Fruit fly (Drosophila melanogaster) whole organism, embryonic: Measurements from ENCODE around the gene Rpn12.
A peak's percentile ranks its signal among the peaks of the same experiment; 100 is the strongest.

ENCODE experiments used
- Antp ChIP-seq: fragments of 200-800 bp; sonication (Bioruptor generic); optimal IDR thresholded peaks from 3 replicates; lab custom pipeline; 2016; ENCODE audit warnings: missing biosample characterization, missing genetic modification characterization
- BtbVII ChIP-seq: fragments of 200-800 bp; sonication (Bioruptor generic); optimal IDR thresholded peaks from 3 replicates; lab custom pipeline; 2017; ENCODE audit warnings: missing biosample characterization, mild to moderate bottlenecking, missing genetic modification characterization
- CG10654 ChIP-seq: fragments of 200-800 bp; sonication (Bioruptor generic); optimal IDR thresholded peaks from 2 replicates; lab custom pipeline; 2016; ENCODE audit warnings: missing biosample characterization, missing genetic modification characterization
- CG10979 ChIP-seq: fragments of 200-800 bp; sonication (Bioruptor generic); optimal IDR thresholded peaks from 2 replicates; lab custom pipeline; 2018; ENCODE audit warnings: missing biosample characterization, mild to moderate bottlenecking, missing genetic modification characterization, moderate library complexity
- CG11456 ChIP-seq: fragments of 200-800 bp; sonication (Bioruptor generic); IDR thresholded peaks from 3 replicates; pipeline ENCODE4 v1.3.6; 2022; ENCODE audit warnings: missing biosample characterization, missing genetic modification characterization
- CG12104 ChIP-seq: fragments of 200-800 bp; sonication (Bioruptor generic); optimal IDR thresholded peaks from 3 replicates; lab custom pipeline; 2016; ENCODE audit warnings: missing biosample characterization, missing genetic modification characterization
- CG12659 ChIP-seq: fragments of 200-800 bp; sonication (Bioruptor generic); optimal IDR thresholded peaks from 3 replicates; lab custom pipeline; 2017; ENCODE audit warnings: mild to moderate bottlenecking, missing biosample characterization, missing genetic modification reagents, missing genetic modification characterization
- CG13424 ChIP-seq: fragments of 200-800 bp; sonication (Bioruptor generic); optimal IDR thresholded peaks from 2 replicates; lab custom pipeline; 2019; ENCODE audit warnings: missing biosample characterization, mild to moderate bottlenecking, missing genetic modification characterization, moderate library complexity
- CG14710 ChIP-seq: fragments of 200-800 bp; sonication (Bioruptor generic); optimal IDR thresholded peaks from 3 replicates; lab custom pipeline; 2019; ENCODE audit warnings: missing biosample characterization, mild to moderate bottlenecking, missing genetic modification characterization, moderate library complexity
- CG17829 ChIP-seq: fragments of 200-800 bp; optimal IDR thresholded peaks from 2 replicates; lab custom pipeline; 2019; ENCODE audit warnings: missing biosample characterization, mild to moderate bottlenecking, missing genetic modification characterization, moderate library complexity
- CG2120 ChIP-seq: fragments of 200-800 bp; sonication (Bioruptor generic); optimal IDR thresholded peaks from 3 replicates; lab custom pipeline; 2016; ENCODE audit warnings: missing biosample characterization, missing genetic modification characterization
- CG32767 ChIP-seq: fragments of 200-800 bp; sonication (Bioruptor generic); IDR thresholded peaks from 2 replicates; pipeline ENCODE4 v1.3.6; 2022; ENCODE audit warnings: missing biosample characterization, missing genetic modification characterization
- CG3726 ChIP-seq: fragments of 200-800 bp; sonication (Bioruptor generic); IDR thresholded peaks from 3 replicates; pipeline ENCODE4, ENCODE4 v1.3.6; 2022; ENCODE audit warnings: missing biosample characterization, missing genetic modification characterization
- CG3847 ChIP-seq: fragments of 200-800 bp; sonication (Bioruptor generic); IDR thresholded peaks from 2 replicates; pipeline ENCODE4 v1.3.6; 2022; ENCODE audit warnings: missing biosample characterization, missing genetic modification characterization
- CG4730 ChIP-seq: fragments of 200-800 bp; sonication (Bioruptor generic); IDR thresholded peaks from 2 replicates; pipeline ENCODE4 v1.3.6; 2022; ENCODE audit warnings: missing biosample characterization, missing genetic modification characterization
- CG6689 ChIP-seq: fragments of 200-800 bp; sonication (Bioruptor generic); IDR thresholded peaks from 2 replicates; pipeline ENCODE4 v1.3.6; 2022; ENCODE audit warnings: missing biosample characterization, missing genetic modification characterization
- CG7357 ChIP-seq: fragments of 200-800 bp; sonication (Bioruptor generic); IDR thresholded peaks from 3 replicates; pipeline ENCODE4 v1.3.6; 2022; ENCODE audit warnings: missing biosample characterization, missing genetic modification characterization
- CG7786 ChIP-seq: fragments of 200-800 bp; sonication (Bioruptor generic); optimal IDR thresholded peaks from 2 replicates; lab custom pipeline; 2016; ENCODE audit warnings: missing biosample characterization, missing genetic modification characterization
- CG7839 ChIP-seq: fragments of 200-800 bp; sonication (Bioruptor generic); optimal IDR thresholded peaks from 3 replicates; lab custom pipeline; 2018; ENCODE audit warnings: missing biosample characterization, mild to moderate bottlenecking, missing genetic modification characterization, moderate library complexity
- CG7987 ChIP-seq: fragments of 200-800 bp; sonication (Bioruptor generic); optimal IDR thresholded peaks from 2 replicates; lab custom pipeline; 2018; ENCODE audit warnings: missing biosample characterization, mild to moderate bottlenecking, missing genetic modification characterization, moderate library complexity
- CG9437 ChIP-seq: fragments of 200-800 bp; sonication (Bioruptor generic); optimal IDR thresholded peaks from 2 replicates; lab custom pipeline; 2018; ENCODE audit warnings: missing biosample characterization, mild to moderate bottlenecking, missing genetic modification characterization
- CoRest ChIP-seq: fragments of 200-800 bp; sonication (Bioruptor generic); optimal IDR thresholded peaks from 3 replicates; lab custom pipeline; 2018; ENCODE audit warnings: missing biosample characterization, mild to moderate bottlenecking, missing genetic modification characterization, moderate library complexity
- Deaf1 ChIP-seq: fragments of 200-800 bp; optimal IDR thresholded peaks from 3 replicates; lab custom pipeline; 2019; ENCODE audit warnings: missing biosample characterization, mild to moderate bottlenecking, missing genetic modification characterization, moderate library complexity
- Dfd ChIP-seq, 2 experiments: fragments of >200 bp; optimal IDR thresholded peaks; 2 replicates each; lab custom pipeline; 2017; ENCODE audit warnings: missing biosample characterization in 2 of 2, missing genetic modification characterization in 2 of 2
- E2f2 ChIP-seq: fragments of 200-800 bp; sonication (Bioruptor generic); IDR thresholded peaks from 2 replicates; pipeline ENCODE4 v1.3.6; 2022; ENCODE audit warnings: missing biosample characterization, missing genetic modification characterization
- Fer2 ChIP-seq: fragments of 200-800 bp; sonication (Bioruptor generic); optimal IDR thresholded peaks from 2 replicates; lab custom pipeline; 2018; ENCODE audit warnings: missing biosample characterization, mild to moderate bottlenecking, missing genetic modification characterization, moderate library complexity
- Hey ChIP-seq: fragments of 200-800 bp; sonication (Bioruptor generic); optimal IDR thresholded peaks from 3 replicates; lab custom pipeline; 2018; ENCODE audit warnings: missing biosample characterization, mild to moderate bottlenecking, missing genetic modification characterization
- Hr3 ChIP-seq: fragments of 200-800 bp; sonication (Bioruptor generic); optimal IDR thresholded peaks from 3 replicates; lab custom pipeline; 2016; ENCODE audit warnings: missing biosample characterization, missing genetic modification characterization
- Meics ChIP-seq: fragments of 200-800 bp; sonication (Bioruptor generic); optimal IDR thresholded peaks from 2 replicates; lab custom pipeline; 2017; ENCODE audit warnings: missing biosample characterization, mild to moderate bottlenecking, missing genetic modification characterization
- Myb ChIP-seq: fragments of 200-800 bp; sonication (Bioruptor generic); optimal IDR thresholded peaks from 2 replicates; lab custom pipeline; 2016; ENCODE audit warnings: missing biosample characterization, missing genetic modification characterization
- PHDP ChIP-seq: fragments of 200-800 bp; sonication (Bioruptor generic); optimal IDR thresholded peaks from 3 replicates; lab custom pipeline; 2018; ENCODE audit warnings: missing biosample characterization, mild to moderate bottlenecking, missing genetic modification characterization, moderate library complexity
- Trl ChIP-seq, 3 experiments: fragments of >200 bp in 2 of 3; fragments of 200-800 bp in 1 of 3; sonication (Bioruptor generic) in 1 of 3; optimal IDR thresholded peaks; 2 replicates in 1 of 3; 3 replicates in 2 of 3; lab custom pipeline; 2016 to 2017; ENCODE audit warnings: missing biosample characterization in 1 of 3, missing genetic modification characterization in 1 of 3
- bab2 ChIP-seq: fragments of 200-800 bp; sonication (Bioruptor generic); optimal IDR thresholded peaks from 2 replicates; lab custom pipeline; 2016; ENCODE audit warnings: missing biosample characterization, missing genetic modification characterization
- bbx ChIP-seq: fragments of 200-800 bp; sonication (Bioruptor generic); IDR thresholded peaks from 2 replicates; pipeline ENCODE4 v1.3.6; 2022; ENCODE audit warnings: missing biosample characterization, missing genetic modification characterization; ENCODE audit not compliant: partially characterized antibody
- bowl ChIP-seq: fragments of 200-800 bp; sonication (Bioruptor generic); IDR thresholded peaks from 2 replicates; pipeline ENCODE4 v1.3.6; 2022; ENCODE audit warnings: missing biosample characterization, missing genetic modification characterization
- cas ChIP-seq: fragments of 200-800 bp; sonication (Bioruptor generic); IDR thresholded peaks from 2 replicates; pipeline ENCODE4 v1.3.6; 2022; ENCODE audit warnings: missing biosample characterization, missing genetic modification characterization
- ems ChIP-seq: fragments of 200-800 bp; sonication (Bioruptor generic); optimal IDR thresholded peaks from 3 replicates; lab custom pipeline; 2016; ENCODE audit warnings: missing biosample characterization, missing genetic modification characterization
- hkb ChIP-seq, 2 experiments: fragments of 200-800 bp in 1 of 2; fragments of >200 bp in 1 of 2; sonication (Bioruptor generic) in 1 of 2; IDR thresholded peaks in 1 of 2; optimal IDR thresholded peaks in 1 of 2; 2 replicates each; pipeline versions ENCODE4 v1.3.6 to Lab custom; 2017 to 2022; ENCODE audit warnings: missing biosample characterization in 1 of 2, missing genetic modification characterization in 1 of 2
- knrl ChIP-seq: fragments of 200-800 bp; sonication (Bioruptor generic); IDR thresholded peaks from 3 replicates; pipeline ENCODE4 v1.3.6; 2022; ENCODE audit warnings: missing biosample characterization, missing genetic modification characterization; ENCODE audit not compliant: partially characterized antibody
- lmd ChIP-seq: fragments of 200-800 bp; sonication (Bioruptor generic); IDR thresholded peaks from 2 replicates; pipeline ENCODE4 v1.3.6; 2022; ENCODE audit warnings: missing biosample characterization, missing genetic modification characterization
- mam ChIP-seq: fragments of 200-800 bp; sonication (Bioruptor generic); optimal IDR thresholded peaks from 3 replicates; lab custom pipeline; 2016; ENCODE audit warnings: missing biosample characterization, missing genetic modification characterization
- nmo ChIP-seq: fragments of 200-800 bp; sonication (Bioruptor generic); optimal IDR thresholded peaks from 2 replicates; lab custom pipeline; 2018; ENCODE audit warnings: missing biosample characterization, mild to moderate bottlenecking, missing genetic modification characterization, moderate library complexity
- phol ChIP-seq: fragments of 200-800 bp; sonication (Bioruptor generic); optimal IDR thresholded peaks from 3 replicates; lab custom pipeline; 2018; ENCODE audit warnings: missing biosample characterization, mild to moderate bottlenecking, missing genetic modification characterization, moderate library complexity
- prd ChIP-seq, 3 experiments: fragments of >200 bp in 2 of 3; fragments of 200-800 bp in 1 of 3; sonication (Bioruptor generic) in 1 of 3; optimal IDR thresholded peaks in 2 of 3; IDR thresholded peaks in 1 of 3; 2 replicates in 2 of 3; 3 replicates in 1 of 3; pipeline versions ENCODE4 v1.3.6 to Lab custom; 2017 to 2022; ENCODE audit warnings: missing biosample characterization in 1 of 3, missing genetic modification characterization in 1 of 3
- repo ChIP-seq: fragments of 200-800 bp; sonication (Bioruptor generic); optimal IDR thresholded peaks from 2 replicates; lab custom pipeline; 2016; ENCODE audit warnings: missing biosample characterization, missing genetic modification characterization
- sens ChIP-seq: fragments of 200-800 bp; sonication (Bioruptor generic); peaks from one replicate; lab custom pipeline; 2016; ENCODE audit warnings: missing biosample characterization, missing genetic modification characterization
- sob ChIP-seq: fragments of 200-800 bp; sonication (Bioruptor generic); IDR thresholded peaks from 2 replicates; pipeline ENCODE4 v1.3.6; 2022; ENCODE audit warnings: missing biosample characterization, missing genetic modification characterization
- tgo ChIP-seq: fragments of 200-800 bp; sonication (Bioruptor generic); IDR thresholded peaks from 3 replicates; pipeline ENCODE4 v1.3.6; 2022; ENCODE audit warnings: missing biosample characterization, missing genetic modification characterization

Rpn12 gene

dm6 chr3L:16571014-16571738 is 11.7 kb upstream of the Rpn12 start (continued):
- TF ChIP-seq knrl (GFP tag; lab: Robert Waterston, UW) (no peak), CG7357 (peak; percentile 52; the same call in 2 of the 3 replicates), mam (GFP tag; lab: Kevin White, UChicago) (peak; percentile 50), ems (peak; percentile 46), CG12659 (GFP tag; lab: Kevin White, UChicago) (peak; percentile 53), Antp (no peak), repo (no peak), lmd (GFP tag; lab: Robert Waterston, UW) (peak; percentile 75), sens (peak; percentile 87), CG17829 (tag; lab: Kevin White, UChicago) (peak; percentile 27), prd (optimal IDR thresholded peaks at IDR 0.05; lab: Kevin White, UChicago) (no peak), prd (GFP tag; IDR thresholded peaks at IDR 0.05; lab: Robert Waterston, UW) (peak; percentile 69), hkb (optimal IDR thresholded peaks at IDR 0.05; lab: Kevin White, UChicago) (no peak), hkb (GFP tag; IDR thresholded peaks at IDR 0.05; lab: Robert Waterston, UW) (peak; percentile 53), CG7987 (GFP tag; lab: Kevin White, UChicago) (no peak), BtbVII (GFP tag; lab: Kevin White, UChicago) (peak; percentile 39), CG14710 (tag; lab: Kevin White, UChicago) (peak; percentile 8), CG4730 (GFP tag; lab: Robert Waterston, UW) (peak; percentile 46; the same call in 1 of the 2 replicates), CG12104 (GFP tag; lab: Kevin White, UChicago) (no peak), CG32767 (GFP tag; lab: Robert Waterston, UW) (0 out of 2 replicates have a peak, but pooled peaks have one; percentile 33), bowl (no peak), bab2 (GFP tag; lab: Kevin White, UChicago) (peak; percentile 55), tgo (peak; percentile 53; the same call in 2 of the 3 replicates), CG13424 (tag; lab: Kevin White, UChicago) (peak; percentile 42), CG7839 (tag; lab: Kevin White, UChicago) (peak; percentile 67), E2f2 (GFP tag; lab: Robert Waterston, UW) (peak; percentile 43), CG7786 (GFP tag; lab: Kevin White, UChicago) (peak; percentile 44), CG6689 (GFP tag; lab: Robert Waterston, UW) (peak; percentile 64; the same call in 1 of the 2 replicates), Hr3 (peak; percentile 42), CG3726 (GFP tag; lab: Robert Waterston, UW) (no peak), CG10979 (tag; lab: Kevin White, UChicago) (peak; percentile 38), CoRest (tag; lab: Kevin White, UChicago) (peak; percentile 61), phol (tag; lab: Kevin White, UChicago) (peak; percentile 47), Fer2 (tag; lab: Kevin White, UChicago) (peak; percentile 1), Meics (GFP tag; lab: Kevin White, UChicago) (peak; percentile 72), CG3847 (peak; percentile 52), Hey (no peak), bbx (GFP tag; lab: Robert Waterston, UW) (no peak), CG2120 (peak; percentile 82), Dfd (GFP tag; optimal IDR thresholded peaks at IDR 0.05; lab: Kevin White, UChicago) (no peak), sob (GFP tag; lab: Robert Waterston, UW) (peak; percentile 70), nmo (GFP tag; lab: Kevin White, UChicago) (peak; percentile 39), CG9437 (GFP tag; lab: Kevin White, UChicago) (peak; percentile 23), CG11456 (GFP tag; lab: Robert Waterston, UW) (0 out of 3 replicates have a peak, but pooled peaks have one; percentile 39), CG10654 (GFP tag; lab: Kevin White, UChicago) (peak; percentile 42), cas (GFP tag; lab: Robert Waterston, UW) (peak; percentile 55; the same call in 1 of the 2 replicates), PHDP (peak; percentile 65), Myb (GFP tag; lab: Kevin White, UChicago) (peak; percentile 24), Deaf1 (tag; lab: Kevin White, UChicago) (peak; percentile 34), Trl (optimal IDR thresholded peaks at IDR 0.05; lab: Kevin White, UChicago) (no peak), Trl (GFP tag; optimal IDR thresholded peaks at IDR 0.05; lab: Kevin White, UChicago) (peak; percentile 38)
